Fruit fly (Drosophila melanogaster): ENCODE measurements around the gene CG33172.

- no peak for TF ChIP-seq psq (optimal IDR thresholded peaks at IDR 0.05)
- TF ChIP-seq pan (optimal IDR thresholded peaks at IDR 0.05), result no peak
- TF ChIP-seq usp (GFP tag; optimal IDR thresholded peaks at IDR 0.05), result no peak
- no peak for TF ChIP-seq CG8478 (optimal IDR thresholded peaks at IDR 0.05)
- TF ChIP-seq EcR (GFP tag; optimal IDR thresholded peaks at IDR 0.05), result no peak
- no peak for TF ChIP-seq Dll (optimal IDR thresholded peaks at IDR 0.05)
These were observed 39.8 kb downstream of the CG33172 start, which contains the start of gene CG8509 for dm6 chrX:15809255-15809654.

Measured in whole organism.